Worm (Caenorhabditis elegans) whole organism, L1 larva: Measurements from ENCODE around the gene B0393.9.

Experiments used
- ceh-82 ChIP-seq, 3 experiments: fragments of 150-350 bp in 1 of 3; sonication (generic microtip) in 2 of 3; optimal IDR thresholded peaks; 2 replicates each; lab custom pipeline; 2014 to 2017; ENCODE audit warnings: missing biosample characterization in 3 of 3, missing genetic modification characterization in 3 of 3
- dpl-1 ChIP-seq, 3 experiments: fragments of 150-350 bp in 2 of 3; sonication (generic microtip) in 1 of 3; optimal IDR thresholded peaks; 2 replicates each; lab custom pipeline; 2014 to 2017; ENCODE audit warnings: missing biosample characterization in 3 of 3, missing genetic modification characterization in 3 of 3, missing genetic modification reagents in 3 of 3
- mab-9 ChIP-seq: fragments of 200-800 bp; sonication (Bioruptor generic); IDR thresholded peaks from 2 replicates; pipeline ENCODE4 v1.3.6; 2022; ENCODE audit warnings: missing genetic modification reagents, missing genetic modification characterization, missing compliant biosample characterization
- mep-1 ChIP-seq: fragments of 150-350 bp; optimal IDR thresholded peaks from 2 replicates; lab custom pipeline; 2014; ENCODE audit warnings: missing biosample characterization, missing genetic modification characterization

- TF ChIP-seq dpl-1 (GFP tag; optimal IDR thresholded peaks at IDR 0.05; lab: Kevin White, UChicago) (peak in 1 of 3 experiments; percentile 7), mab-9 (GFP tag; lab: Robert Waterston, UW) (no peak), ceh-82 (tag; optimal IDR thresholded peaks at IDR 0.05; lab: Kevin White, UChicago) (no peak), mep-1 (tag; lab: Kevin White, UChicago) (no peak)
Observed at ce11 chrIII:4740820-4741219, 39.1 kb downstream of the B0393.9 start.
